Worm (Caenorhabditis elegans) whole organism, young adult: ENCODE data around the gene fbxb-22.

Experiments
- B0035.1 ChIP-seq: sonication (generic microtip); optimal IDR thresholded peaks from 2 replicates; lab custom pipeline; 2016; ENCODE audit warnings: missing genetic modification characterization, mild to moderate bottlenecking, missing compliant biosample characterization, missing genotype, missing genetic modification reagents
- B0336.3 ChIP-seq: fragments of 200-800 bp; sonication (Bioruptor generic); IDR thresholded peaks from 2 replicates; pipeline ENCODE4 v1.3.6; 2022; ENCODE audit warnings: missing genetic modification characterization, missing compliant biosample characterization
- C06A6.2 ChIP-seq: fragments of 200-800 bp; sonication (Bioruptor generic); conservative IDR thresholded peaks from 2 replicates; pipeline ENCODE4 v1.3.6; 2022; ENCODE audit warnings: missing genetic modification characterization, missing compliant biosample characterization
- D2030.7 ChIP-seq: fragments of 200-800 bp; sonication (Bioruptor generic); IDR thresholded peaks from 2 replicates; pipeline ENCODE4 v1.3.6; 2022; ENCODE audit warnings: missing genetic modification reagents, missing genetic modification characterization, missing compliant biosample characterization
- F10E7.11 ChIP-seq: sonication (generic microtip); optimal IDR thresholded peaks from 2 replicates; lab custom pipeline; 2017; ENCODE audit warnings: mild to moderate bottlenecking, missing genetic modification characterization, moderate library complexity, missing compliant biosample characterization
- F57A8.1 ChIP-seq: fragments of 200-800 bp; sonication (Bioruptor generic); optimal IDR thresholded peaks from 2 replicates; lab custom pipeline; 2018; ENCODE audit warnings: mild to moderate bottlenecking, missing genetic modification characterization, moderate library complexity, missing compliant biosample characterization
- T07F8.4 ChIP-seq: sonication (generic microtip); optimal IDR thresholded peaks from 2 replicates; lab custom pipeline; 2016; ENCODE audit warnings: mild to moderate bottlenecking, missing genetic modification characterization, moderate library complexity, missing compliant biosample characterization
- Y67H2A.10 ChIP-seq: fragments of 200-800 bp; sonication (Bioruptor generic); conservative IDR thresholded peaks from 2 replicates; pipeline ENCODE4 v1.3.6; 2022; ENCODE audit warnings: missing genetic modification reagents, missing genetic modification characterization, missing compliant biosample characterization
- Y79H2A.3 ChIP-seq: fragments of 200-800 bp; sonication (Bioruptor generic); conservative IDR thresholded peaks from 2 replicates; pipeline ENCODE4 v1.3.6; 2022; ENCODE audit warnings: missing genetic modification reagents, missing genetic modification characterization, missing compliant biosample characterization
- ZK185.1 ChIP-seq: sonication (generic microtip); optimal IDR thresholded peaks from 2 replicates; lab custom pipeline; 2016; ENCODE audit warnings: mild to moderate bottlenecking, missing genetic modification characterization, missing compliant biosample characterization; ENCODE audit not compliant: poor library complexity, severe bottlenecking
- cebp-2 ChIP-seq: fragments of 200-800 bp; sonication (Bioruptor generic); IDR thresholded peaks from 2 replicates; pipeline ENCODE4 v1.3.6; 2022; ENCODE audit warnings: missing genetic modification characterization, missing compliant biosample characterization
- ceh-58 ChIP-seq: fragments of 200-800 bp; sonication (Bioruptor generic); IDR thresholded peaks from 2 replicates; pipeline ENCODE4 v1.3.6; 2022; ENCODE audit warnings: missing genetic modification characterization, missing compliant biosample characterization
- ceh-91 ChIP-seq: fragments of 200-800 bp; sonication (Bioruptor generic); IDR thresholded peaks from 2 replicates; pipeline ENCODE4 v1.3.6; 2022; ENCODE audit warnings: missing genetic modification reagents, missing genetic modification characterization, missing compliant biosample characterization
- chd-7 ChIP-seq: sonication (generic microtip); optimal IDR thresholded peaks from 2 replicates; lab custom pipeline; 2016; ENCODE audit warnings: mild to moderate bottlenecking, missing genetic modification characterization, moderate library complexity, missing compliant biosample characterization
- die-1 ChIP-seq: sonication (generic microtip); optimal IDR thresholded peaks from 2 replicates; lab custom pipeline; 2016; ENCODE audit warnings: missing genotype, mild to moderate bottlenecking, missing genetic modification characterization, missing compliant biosample characterization
- dox-1 ChIP-seq: fragments of 200-800 bp; sonication (Bioruptor generic); IDR thresholded peaks from 2 replicates; pipeline ENCODE4 v1.3.6; 2022; ENCODE audit warnings: missing genetic modification reagents, missing genetic modification characterization, missing compliant biosample characterization
- dpff-1 ChIP-seq: sonication (generic microtip); optimal IDR thresholded peaks from 2 replicates; lab custom pipeline; 2017; ENCODE audit warnings: mild to moderate bottlenecking, missing genetic modification characterization, missing compliant biosample characterization
- egrh-3 ChIP-seq: fragments of 200-800 bp; sonication (Bioruptor generic); IDR thresholded peaks from 2 replicates; pipeline ENCODE4 v1.3.6; 2022; ENCODE audit warnings: missing genetic modification reagents, missing genetic modification characterization, missing compliant biosample characterization
- gei-17 ChIP-seq: fragments of 200-800 bp; sonication (Bioruptor generic); optimal IDR thresholded peaks from 2 replicates; lab custom pipeline; 2018; ENCODE audit warnings: mild to moderate bottlenecking, missing genetic modification characterization, missing compliant biosample characterization
- hmg-20 ChIP-seq: fragments of 200-800 bp; sonication (Bioruptor generic); IDR thresholded peaks from 2 replicates; pipeline ENCODE4 v1.3.6; 2022; ENCODE audit warnings: missing genetic modification reagents, missing genetic modification characterization, missing compliant biosample characterization
- lag-1 ChIP-seq: fragments of 200-800 bp; sonication (Bioruptor generic); IDR thresholded peaks from 2 replicates; pipeline ENCODE4 v1.3.6; 2022; ENCODE audit warnings: missing genetic modification reagents, missing genetic modification characterization, missing compliant biosample characterization
- let-526 ChIP-seq: fragments of 200-800 bp; sonication (Bioruptor generic); IDR thresholded peaks from 2 replicates; pipeline ENCODE4 v1.3.6; 2022; ENCODE audit warnings: missing genetic modification reagents, missing genetic modification characterization, missing compliant biosample characterization
- let-607 ChIP-seq, 2 experiments: fragments of 200-800 bp in 1 of 2; sonication (Bioruptor generic) in 1 of 2; sonication (generic microtip) in 1 of 2; optimal IDR thresholded peaks; 2 replicates each; lab custom pipeline; 2016 to 2018; ENCODE audit warnings: mild to moderate bottlenecking in 2 of 2, missing compliant biosample characterization in 2 of 2, missing genetic modification characterization in 2 of 2, moderate library complexity in 2 of 2, missing genotype in 1 of 2
- lin-54 ChIP-seq: fragments of 200-800 bp; sonication (Bioruptor generic); optimal IDR thresholded peaks from 2 replicates; lab custom pipeline; 2018; ENCODE audit warnings: mild to moderate bottlenecking, missing genetic modification characterization, missing compliant biosample characterization
- madf-10 ChIP-seq: sonication (generic microtip); optimal IDR thresholded peaks from 2 replicates; lab custom pipeline; 2016; ENCODE audit warnings: mild to moderate bottlenecking, missing genetic modification characterization, missing compliant biosample characterization
- madf-3 ChIP-seq: fragments of 200-800 bp; sonication (Bioruptor generic); IDR thresholded peaks from 2 replicates; pipeline ENCODE4 v1.3.6; 2022; ENCODE audit warnings: missing genetic modification reagents, missing genetic modification characterization, missing compliant biosample characterization
- madf-8 ChIP-seq: fragments of 200-800 bp; sonication (Bioruptor generic); conservative IDR thresholded peaks from 2 replicates; pipeline ENCODE4 v1.3.6; 2022; ENCODE audit warnings: missing genetic modification reagents, missing genetic modification characterization, missing compliant biosample characterization
- nfya-2 ChIP-seq: fragments of 200-800 bp; sonication (Bioruptor generic); IDR thresholded peaks from 2 replicates; pipeline ENCODE4 v1.3.6; 2022; ENCODE audit warnings: missing genetic modification reagents, missing genetic modification characterization, missing compliant biosample characterization
- nfyb-1 ChIP-seq: fragments of 200-800 bp; sonication (Bioruptor generic); IDR thresholded peaks from 2 replicates; pipeline ENCODE4 v1.3.6; 2022; ENCODE audit warnings: missing genetic modification reagents, missing genetic modification characterization, missing compliant biosample characterization
- repo-1 ChIP-seq: sonication (generic microtip); optimal IDR thresholded peaks from 2 replicates; lab custom pipeline; 2017; ENCODE audit warnings: mild to moderate bottlenecking, missing genetic modification characterization, missing compliant biosample characterization
- rpc-1 ChIP-seq, 2 experiments: fragments of 150-350 bp in 1 of 2; sonication (generic microtip) in 1 of 2; optimal IDR thresholded peaks; 2 replicates each; lab custom pipeline; 2014 to 2018; ENCODE audit warnings: missing biosample characterization in 1 of 2, missing genetic modification characterization in 1 of 2, missing genetic modification reagents in 1 of 2, missing genotype in 1 of 2
- snpc-3.4 ChIP-seq: sonication (generic microtip); optimal IDR thresholded peaks from 2 replicates; lab custom pipeline; 2017; ENCODE audit warnings: missing genetic modification characterization, mild to moderate bottlenecking, missing compliant biosample characterization, antibody characterized with exemption, moderate library complexity, missing genotype, missing genetic modification reagents
- snpc-4 ChIP-seq, 5 experiments: fragments of 150-350 bp in 1 of 5; sonication (generic microtip) in 4 of 5; optimal IDR thresholded peaks; 2 replicates each; lab custom pipeline; 2014 to 2018; ENCODE audit warnings: missing genetic modification characterization in 5 of 5, missing biosample characterization in 3 of 5, antibody characterized with exemption in 2 of 5, mild to moderate bottlenecking in 2 of 5, missing compliant biosample characterization in 2 of 5, missing genotype in 2 of 5, moderate library complexity in 2 of 5, missing genetic modification reagents in 1 of 5
- somi-1 ChIP-seq: fragments of 200-800 bp; sonication (Bioruptor generic); optimal IDR thresholded peaks from 2 replicates; lab custom pipeline; 2018; ENCODE audit warnings: mild to moderate bottlenecking, missing genetic modification characterization, missing compliant biosample characterization
- sptf-2 ChIP-seq: fragments of 200-800 bp; sonication (Bioruptor generic); optimal IDR thresholded peaks from 2 replicates; lab custom pipeline; 2018; ENCODE audit warnings: mild to moderate bottlenecking, missing genetic modification characterization, missing compliant biosample characterization
- tbp1 ChIP-seq: fragments of 200-800 bp; sonication (Bioruptor generic); optimal IDR thresholded peaks from 2 replicates; lab custom pipeline; 2018; ENCODE audit warnings: mild to moderate bottlenecking, missing genetic modification characterization, missing compliant biosample characterization
- xnd-1 ChIP-seq: sonication (generic microtip); optimal IDR thresholded peaks from 2 replicates; lab custom pipeline; 2016; ENCODE audit warnings: missing genotype, missing genetic modification reagents, missing genetic modification characterization, missing compliant biosample characterization
- zfh-2 ChIP-seq: fragments of 200-800 bp; sonication (Bioruptor generic); conservative IDR thresholded peaks from 2 replicates; pipeline ENCODE4 v1.3.6; 2022; ENCODE audit warnings: missing genetic modification reagents, missing genetic modification characterization, missing compliant biosample characterization
- ztf-3 ChIP-seq: fragments of 200-800 bp; sonication (Bioruptor generic); optimal IDR thresholded peaks from 2 replicates; lab custom pipeline; 2018; ENCODE audit warnings: mild to moderate bottlenecking, missing genetic modification characterization, missing compliant biosample characterization

Gene fbxb-22

DNA sequence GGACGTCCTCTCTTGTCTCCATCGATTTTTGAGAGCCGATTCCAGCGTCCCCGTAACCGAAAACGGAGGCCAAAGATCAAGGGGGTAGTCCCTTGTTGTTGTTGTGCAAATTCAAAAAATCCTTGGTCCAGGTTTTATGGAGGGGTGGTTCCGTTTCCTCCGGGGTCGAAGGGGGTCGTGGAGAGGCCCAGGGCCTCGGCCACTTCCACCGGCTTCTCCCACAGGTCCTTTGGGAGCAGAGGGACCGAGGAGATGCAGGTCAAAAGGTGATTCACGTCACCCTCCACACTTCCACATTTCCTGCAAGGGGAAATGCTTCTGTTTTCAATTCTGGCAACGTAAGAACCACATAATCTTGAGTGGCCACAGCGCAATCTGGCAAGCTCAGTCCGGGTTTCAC lies at the start of gene fbxb-22:
Gene fbxb-22, minus strand, starts transcription at position 61 of the 400 bp plus-strand sequence.
- TF ChIP-seq egrh-3 (GFP tag; lab: Robert Waterston, UW) = peak; percentile 68; the same call in 1 of the 2 replicates
- TF ChIP-seq, all 124 proteins: peak for 1; not testable (repeated sequence) for 123

DNA sequence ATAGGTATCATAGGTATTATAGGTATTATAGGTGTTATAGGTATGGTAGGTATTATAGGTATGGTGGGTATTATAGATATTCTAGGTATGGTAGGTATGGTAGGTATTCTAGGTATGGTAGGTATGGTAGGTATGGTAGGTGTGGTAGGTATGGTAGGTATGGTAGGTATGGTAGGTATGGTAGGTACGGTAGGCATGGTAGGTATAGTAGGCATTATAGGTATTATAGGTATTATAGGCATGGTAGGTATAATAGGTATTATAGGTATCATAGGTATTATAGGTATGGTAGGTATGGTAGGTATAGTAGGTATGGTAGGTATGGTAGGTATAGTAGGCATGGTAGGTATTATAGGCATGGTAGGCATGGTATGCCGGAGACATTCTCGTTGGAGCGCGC lies 48.4 kb upstream of the fbxb-22 start:
- no peak for TF ChIP-seq nfya-2 (GFP tag; lab: Robert Waterston, UW)
- TF ChIP-seq dpff-1 = no peak
- TF ChIP-seq madf-3 (GFP tag; lab: Robert Waterston, UW) = 0 out of 2 replicates have a peak, but pooled peaks have one; percentile 58
- TF ChIP-seq egrh-3 (GFP tag; lab: Robert Waterston, UW) = no peak
- TF ChIP-seq hmg-20 (GFP tag; lab: Robert Waterston, UW) = no peak

DNA sequence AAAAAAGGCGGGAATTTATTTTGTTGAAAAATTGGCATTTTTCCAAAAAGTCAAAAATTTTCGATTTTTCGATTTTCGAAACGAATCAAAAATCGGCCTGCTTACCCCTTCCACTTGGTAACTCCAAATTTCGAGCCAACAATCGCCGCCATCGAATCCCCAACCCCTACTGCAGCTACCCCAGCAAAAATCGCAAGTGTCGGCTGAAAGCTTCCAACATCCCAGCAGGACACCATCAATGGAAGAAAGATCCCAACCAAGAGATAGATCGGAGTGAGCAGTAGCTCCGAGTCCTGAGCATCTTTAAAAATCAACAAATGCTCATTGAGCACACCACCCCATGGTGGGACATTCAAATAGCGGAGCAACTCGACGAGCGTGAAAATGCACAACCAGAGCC lies 47.3 kb upstream of the fbxb-22 start:
- no peak for TF ChIP-seq Y67H2A.10
- TF ChIP-seq let-607 (tag; optimal IDR thresholded peaks at IDR 0.05; lab: Kevin White, UChicago) = no peak
- 0 out of 2 replicates have a peak, but pooled peaks have one; percentile 17 for TF ChIP-seq zfh-2 (GFP tag; lab: Robert Waterston, UW)

DNA sequence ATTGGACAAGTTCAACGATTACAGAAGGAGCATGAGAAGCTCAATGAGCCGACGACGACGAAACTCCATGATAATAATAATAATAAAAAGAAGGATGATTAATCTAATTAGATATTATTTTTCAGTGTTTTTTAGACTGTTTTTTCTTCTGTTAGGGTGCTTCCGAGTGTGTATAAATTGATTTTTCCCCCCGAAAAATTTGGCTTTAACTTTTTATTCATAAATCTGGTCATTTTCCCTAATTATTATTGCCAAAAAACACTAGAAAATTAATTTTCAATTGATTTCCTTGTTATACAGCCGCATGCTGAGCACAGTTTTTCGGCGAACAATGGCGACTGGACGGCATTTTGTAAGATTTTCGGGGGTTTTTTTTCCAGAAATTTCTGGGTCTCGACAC lies 40.0 kb upstream of the fbxb-22 start, which contains the start of gene nft-1:
Gene nft-1, plus strand, starts transcription at position 301 of the 400 bp plus-strand sequence.
- TF ChIP-seq lin-54 (GFP tag; lab: Kevin White, UChicago) (no peak), dox-1 (GFP tag; lab: Robert Waterston, UW) (no peak), xnd-1 (tag; lab: Kevin White, UChicago) (no peak), repo-1 (tag; lab: Kevin White, UChicago) (no peak), dpff-1 (no peak), let-526 (GFP tag; lab: Robert Waterston, UW) (no peak), gei-17 (GFP tag; lab: Kevin White, UChicago) (no peak), die-1 (no peak), somi-1 (no peak), madf-8 (GFP tag; lab: Robert Waterston, UW) (no peak), chd-7 (tag; lab: Kevin White, UChicago) (no peak), madf-10 (tag; lab: Kevin White, UChicago) (no peak), ceh-58 (GFP tag; lab: Robert Waterston, UW) (no peak), D2030.7 (GFP tag; lab: Robert Waterston, UW) (no peak), B0336.3 (GFP tag; lab: Robert Waterston, UW) (no peak), ceh-91 (no peak)
- TF ChIP-seq, all 124 proteins: peak for 0

DNA sequence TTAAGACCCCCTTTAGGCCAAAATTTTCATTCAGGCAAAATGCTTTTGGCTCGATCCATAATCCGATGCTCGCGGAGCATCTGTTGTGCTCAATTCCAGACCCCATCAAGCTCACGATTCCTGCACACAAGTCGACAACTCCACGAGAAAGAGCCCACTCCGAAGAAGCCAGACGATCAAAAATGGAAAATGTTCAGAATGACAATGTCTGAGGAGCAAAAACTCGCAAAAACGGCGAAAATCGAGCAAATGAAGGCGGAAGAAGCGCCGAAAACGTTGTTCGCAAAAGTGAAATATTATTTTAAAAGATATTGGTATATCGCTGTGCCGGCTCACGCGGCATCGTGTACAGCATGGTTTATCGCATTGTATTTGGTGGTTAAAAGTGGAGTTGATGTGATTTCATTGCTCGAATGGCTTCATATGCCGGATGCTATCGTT lies 38.1 kb upstream of the fbxb-22 start, which contains the start of gene Y56A3A.22:
Gene Y56A3A.22, plus strand, starts transcription at position 35 of the 441 bp plus-strand sequence.
- no peak for TF ChIP-seq ceh-58 (GFP tag; lab: Robert Waterston, UW)
- no peak for TF ChIP-seq C06A6.2 (GFP tag; lab: Robert Waterston, UW)
- no peak; the same call in 1 of the 2 replicates for TF ChIP-seq madf-3 (GFP tag; lab: Robert Waterston, UW)
- peak; percentile 28 for TF ChIP-seq tbp1 (GFP tag; lab: Kevin White, UChicago)
- peak; percentile 20 for TF ChIP-seq F10E7.11
- no peak for TF ChIP-seq Y79H2A.3 (GFP tag; lab: Robert Waterston, UW)
- TF ChIP-seq lag-1 (GFP tag; lab: Robert Waterston, UW) = no peak
- TF ChIP-seq zfh-2 (GFP tag; lab: Robert Waterston, UW) = 0 out of 2 replicates have a peak, but pooled peaks have one; percentile 16
- no peak for TF ChIP-seq ZK185.1 (tag; lab: Kevin White, UChicago)
- peak; percentile 87 for TF ChIP-seq nfyb-1 (GFP tag; lab: Robert Waterston, UW)
- TF ChIP-seq sptf-2 (GFP tag; lab: Kevin White, UChicago) = no peak
- TF ChIP-seq snpc-3.4 (tag; lab: Kevin White, UChicago) = peak; percentile 21
- TF ChIP-seq cebp-2 = 0 out of 2 replicates have a peak, but pooled peaks have one; percentile 76
- TF ChIP-seq snpc-4 (GFP tag; optimal IDR thresholded peaks at IDR 0.05; lab: Kevin White, UChicago) = no peak
- peak in 2 of 4 experiments; percentile 20 to 24 for TF ChIP-seq snpc-4 (tag; optimal IDR thresholded peaks at IDR 0.05; lab: Kevin White, UChicago)
- no peak for TF ChIP-seq xnd-1 (tag; lab: Kevin White, UChicago)
- TF ChIP-seq repo-1 (tag; lab: Kevin White, UChicago) = peak; percentile 93
- TF ChIP-seq rpc-1 (optimal IDR thresholded peaks at IDR 0.05; lab: Kevin White, UChicago) = no peak
- no peak for TF ChIP-seq rpc-1 (tag; optimal IDR thresholded peaks at IDR 0.05; lab: Kevin White, UChicago)
- peak; percentile 72 for TF ChIP-seq ztf-3 (GFP tag; lab: Kevin White, UChicago)
- peak; percentile 45 for TF ChIP-seq B0035.1 (tag; lab: Kevin White, UChicago)
- 0 out of 2 replicates have a peak, but pooled peaks have one; percentile 38 for TF ChIP-seq D2030.7 (GFP tag; lab: Robert Waterston, UW)
- no peak for TF ChIP-seq T07F8.4 (tag; lab: Kevin White, UChicago)
- TF ChIP-seq F57A8.1 (GFP tag; lab: Kevin White, UChicago) = no peak
- TF ChIP-seq die-1 = no peak
